Fruit fly (Drosophila melanogaster): Measurements from ENCODE around the gene wapl.

dm6 chrX:2108639-2109038, 50.1 kb downstream of the wapl start:
- TF ChIP-seq pan (optimal IDR thresholded peaks at IDR 0.05) (no peak), CG8478 (optimal IDR thresholded peaks at IDR 0.05) (no peak), psq (optimal IDR thresholded peaks at IDR 0.05) (no peak)

All from whole organism.